Worm (Caenorhabditis elegans) whole organism, L1 larva: ENCODE results near the gene C31C9.9.

Source experiments
- C04F5.9 ChIP-seq: sonication (generic microtip); optimal IDR thresholded peaks from 2 replicates; lab custom pipeline; 2016; ENCODE audit warnings: missing genetic modification characterization, missing compliant biosample characterization
- C16A3.4 ChIP-seq: fragments of 150-350 bp; optimal IDR thresholded peaks from 2 replicates; lab custom pipeline; 2014; ENCODE audit warnings: missing biosample characterization, missing genetic modification characterization
- C34B4.2 ChIP-seq: sonication (generic microtip); optimal IDR thresholded peaks from 2 replicates; lab custom pipeline; 2017; ENCODE audit warnings: mild to moderate bottlenecking, missing genetic modification characterization, missing compliant biosample characterization
- ama-1 ChIP-seq: fragments of 150-350 bp; optimal IDR thresholded peaks from 2 replicates; lab custom pipeline; 2014
- blmp-1 ChIP-seq: fragments of 150-350 bp; optimal IDR thresholded peaks from 2 replicates; lab custom pipeline; 2014; ENCODE audit warnings: missing biosample characterization, missing genetic modification characterization
- ceh-8 ChIP-seq: fragments of 200-800 bp; sonication (Bioruptor generic); optimal IDR thresholded peaks from 2 replicates; lab custom pipeline; 2018; ENCODE audit warnings: mild to moderate bottlenecking, missing genetic modification characterization, moderate library complexity, missing compliant biosample characterization
- ceh-82 ChIP-seq, 3 experiments: fragments of 150-350 bp in 1 of 3; sonication (generic microtip) in 2 of 3; optimal IDR thresholded peaks; 2 replicates each; lab custom pipeline; 2014 to 2017; ENCODE audit warnings: missing biosample characterization in 3 of 3, missing genetic modification characterization in 3 of 3
- ceh-90 ChIP-seq: sonication (generic microtip); optimal IDR thresholded peaks from 2 replicates; lab custom pipeline; 2016; ENCODE audit warnings: missing genetic modification characterization, missing compliant biosample characterization
- ces-1 ChIP-seq: fragments of 150-350 bp; optimal IDR thresholded peaks from 2 replicates; lab custom pipeline; 2014; ENCODE audit warnings: missing biosample characterization, missing genetic modification reagents, missing genetic modification characterization
- efl-1 ChIP-seq, 4 experiments: fragments of 150-350 bp; optimal IDR thresholded peaks in 3 of 4; peaks in 1 of 4; 1 replicate in 1 of 4; 2 replicates in 3 of 4; lab custom pipeline; 2014; ENCODE audit warnings: missing biosample characterization in 2 of 4, missing genetic modification characterization in 2 of 4, missing genetic modification reagents in 2 of 4
- egl-27 ChIP-seq, 2 experiments: fragments of 150-350 bp in 1 of 2; sonication (generic microtip); optimal IDR thresholded peaks; 3 replicates each; lab custom pipeline; 2017 to 2018; ENCODE audit warnings: missing biosample characterization in 2 of 2, missing genetic modification characterization in 2 of 2, missing genetic modification reagents in 2 of 2
- elt-2 ChIP-seq: sonication (generic microtip); optimal IDR thresholded peaks from 2 replicates; lab custom pipeline; 2016; ENCODE audit warnings: missing genetic modification characterization, mild to moderate bottlenecking, inconsistent platforms, missing compliant biosample characterization, missing genetic modification reagents
- elt-3 ChIP-seq, 6 experiments: fragments of 150-350 bp in 1 of 6; sonication (generic microtip); optimal IDR thresholded peaks; 2 replicates each; lab custom pipeline; 2017 to 2018; ENCODE audit warnings: missing biosample characterization in 6 of 6, missing genetic modification characterization in 6 of 6, inconsistent platforms in 1 of 6
- fkh-8 ChIP-seq: sonication (generic microtip); optimal IDR thresholded peaks from 2 replicates; lab custom pipeline; 2016; ENCODE audit warnings: mild to moderate bottlenecking, missing genetic modification characterization, missing compliant biosample characterization
- hlh-4 ChIP-seq: sonication (generic microtip); optimal IDR thresholded peaks from 2 replicates; lab custom pipeline; 2016; ENCODE audit warnings: mild to moderate bottlenecking, missing genetic modification characterization, missing compliant biosample characterization
- isw-1 ChIP-seq: fragments of 200-800 bp; sonication (Bioruptor generic); IDR thresholded peaks from 2 replicates; pipeline ENCODE4 v1.3.6; 2022; ENCODE audit warnings: missing genetic modification characterization, missing compliant biosample characterization
- lin-14 ChIP-seq: fragments of 200-800 bp; sonication (Bioruptor generic); optimal IDR thresholded peaks from 2 replicates; lab custom pipeline; 2018; ENCODE audit warnings: mild to moderate bottlenecking, missing genetic modification characterization, moderate library complexity, missing compliant biosample characterization
- lin-35 ChIP-seq, 2 experiments: fragments of 150-350 bp; optimal IDR thresholded peaks; 2 replicates each; lab custom pipeline; 2014; ENCODE audit warnings: missing biosample characterization in 2 of 2, missing genetic modification characterization in 2 of 2, missing genetic modification reagents in 2 of 2
- lir-3 ChIP-seq: sonication (generic microtip); optimal IDR thresholded peaks from 2 replicates; lab custom pipeline; 2016; ENCODE audit warnings: mild to moderate bottlenecking, missing genetic modification characterization, moderate library complexity, missing compliant biosample characterization; ENCODE audit not compliant: poor library complexity
- lsy-2 ChIP-seq, 2 experiments: fragments of 150-350 bp; optimal IDR thresholded peaks; 2 replicates each; lab custom pipeline; 2014; ENCODE audit warnings: missing biosample characterization in 2 of 2, missing genetic modification characterization in 2 of 2
- mab-9 ChIP-seq: fragments of 200-800 bp; sonication (Bioruptor generic); IDR thresholded peaks from 2 replicates; pipeline ENCODE4 v1.3.6; 2022; ENCODE audit warnings: missing genetic modification reagents, missing genetic modification characterization, missing compliant biosample characterization
- mdl-1 ChIP-seq, 2 experiments: fragments of 150-350 bp; optimal IDR thresholded peaks; 2 replicates each; lab custom pipeline; 2014 to 2017; ENCODE audit warnings: missing biosample characterization in 2 of 2, missing genetic modification characterization in 2 of 2, inconsistent platforms in 1 of 2
- mep-1 ChIP-seq: fragments of 150-350 bp; optimal IDR thresholded peaks from 2 replicates; lab custom pipeline; 2014; ENCODE audit warnings: missing biosample characterization, missing genetic modification characterization
- nhr-11 ChIP-seq: fragments of 150-350 bp; optimal IDR thresholded peaks from 2 replicates; lab custom pipeline; 2014; ENCODE audit warnings: missing biosample characterization, missing genetic modification characterization
- nhr-12 ChIP-seq: sonication (generic microtip); optimal IDR thresholded peaks from 2 replicates; lab custom pipeline; 2017; ENCODE audit warnings: missing biosample characterization, missing genetic modification characterization
- nhr-19 ChIP-seq: fragments of 200-800 bp; sonication (Bioruptor generic); conservative IDR thresholded peaks from 2 replicates; pipeline ENCODE4 v1.3.6; 2022; ENCODE audit warnings: missing genetic modification characterization, missing compliant biosample characterization
- nhr-20 ChIP-seq: sonication (generic microtip); optimal IDR thresholded peaks from 2 replicates; lab custom pipeline; 2016; ENCODE audit warnings: mild to moderate bottlenecking, missing genetic modification characterization, missing compliant biosample characterization
- nhr-237 ChIP-seq: fragments of 150-350 bp; optimal IDR thresholded peaks from 2 replicates; lab custom pipeline; 2014; ENCODE audit warnings: missing biosample characterization, missing genetic modification characterization
- nhr-28 ChIP-seq: fragments of 150-350 bp; optimal IDR thresholded peaks from 2 replicates; lab custom pipeline; 2014; ENCODE audit warnings: missing biosample characterization, missing genetic modification characterization
- nhr-47 ChIP-seq: sonication (generic microtip); optimal IDR thresholded peaks from 2 replicates; lab custom pipeline; 2016; ENCODE audit warnings: mild to moderate bottlenecking, missing genetic modification characterization, moderate library complexity, missing compliant biosample characterization
- nhr-77 ChIP-seq: fragments of 150-350 bp; optimal IDR thresholded peaks from 2 replicates; lab custom pipeline; 2014; ENCODE audit warnings: missing biosample characterization, missing genetic modification characterization
- nhr-85 ChIP-seq: sonication (generic microtip); peaks from one replicate; lab custom pipeline; 2016; ENCODE audit warnings: missing genetic modification characterization, inconsistent platforms, missing compliant biosample characterization
- nhr-90 ChIP-seq: sonication (generic microtip); optimal IDR thresholded peaks from 2 replicates; lab custom pipeline; 2016; ENCODE audit warnings: mild to moderate bottlenecking, missing genetic modification characterization, missing compliant biosample characterization; ENCODE audit not compliant: poor library complexity
- pax-3 ChIP-seq: fragments of 200-800 bp; sonication (Bioruptor generic); optimal IDR thresholded peaks from 2 replicates; lab custom pipeline; 2018; ENCODE audit warnings: mild to moderate bottlenecking, missing genetic modification characterization, moderate library complexity, missing compliant biosample characterization
- pqm-1 ChIP-seq: sonication (generic microtip); optimal IDR thresholded peaks from 3 replicates; lab custom pipeline; 2017; ENCODE audit warnings: missing biosample characterization, missing genetic modification characterization
- snpc-4 ChIP-seq: fragments of 150-350 bp; optimal IDR thresholded peaks from 2 replicates; lab custom pipeline; 2014; ENCODE audit warnings: missing biosample characterization, missing genetic modification characterization
- snu-23 ChIP-seq: sonication (generic microtip); optimal IDR thresholded peaks from 2 replicates; lab custom pipeline; 2016; ENCODE audit warnings: missing genetic modification characterization, missing compliant biosample characterization
- sup-37 ChIP-seq: fragments of 200-800 bp; sonication (Bioruptor generic); optimal IDR thresholded peaks from 2 replicates; lab custom pipeline; 2018; ENCODE audit warnings: mild to moderate bottlenecking, missing genetic modification characterization, missing compliant biosample characterization
- tbx-2 ChIP-seq: sonication (generic microtip); optimal IDR thresholded peaks from 2 replicates; lab custom pipeline; 2016; ENCODE audit warnings: missing genetic modification characterization, missing compliant biosample characterization
- unc-130 ChIP-seq: fragments of 150-350 bp; optimal IDR thresholded peaks from 2 replicates; lab custom pipeline; 2017; ENCODE audit warnings: missing biosample characterization, missing genetic modification characterization, inconsistent platforms
- unc-98 ChIP-seq: fragments of 200-800 bp; sonication (Bioruptor generic); IDR thresholded peaks from 2 replicates; pipeline ENCODE4 v1.3.6; 2022; ENCODE audit warnings: missing genetic modification characterization, missing compliant biosample characterization
- vab-15 ChIP-seq: sonication (generic microtip); optimal IDR thresholded peaks from 2 replicates; lab custom pipeline; 2017; ENCODE audit warnings: missing genotype, mild to moderate bottlenecking, missing genetic modification characterization, missing compliant biosample characterization
- xbp-1 ChIP-seq: sonication (generic microtip); optimal IDR thresholded peaks from 2 replicates; lab custom pipeline; 2016; ENCODE audit warnings: missing genetic modification characterization, missing compliant biosample characterization
- zag-1 ChIP-seq: fragments of 150-350 bp; optimal IDR thresholded peaks from 2 replicates; lab custom pipeline; 2014; ENCODE audit warnings: missing biosample characterization, missing genetic modification characterization
- zip-4 ChIP-seq: fragments of 200-800 bp; sonication (Bioruptor generic); optimal IDR thresholded peaks from 2 replicates; lab custom pipeline; 2018; ENCODE audit warnings: mild to moderate bottlenecking, missing genetic modification characterization, moderate library complexity, missing compliant biosample characterization
- ztf-4 ChIP-seq: fragments of 150-350 bp; optimal IDR thresholded peaks from 2 replicates; lab custom pipeline; 2014; ENCODE audit warnings: missing biosample characterization, missing genetic modification characterization

Gene C31C9.9

DNA sequence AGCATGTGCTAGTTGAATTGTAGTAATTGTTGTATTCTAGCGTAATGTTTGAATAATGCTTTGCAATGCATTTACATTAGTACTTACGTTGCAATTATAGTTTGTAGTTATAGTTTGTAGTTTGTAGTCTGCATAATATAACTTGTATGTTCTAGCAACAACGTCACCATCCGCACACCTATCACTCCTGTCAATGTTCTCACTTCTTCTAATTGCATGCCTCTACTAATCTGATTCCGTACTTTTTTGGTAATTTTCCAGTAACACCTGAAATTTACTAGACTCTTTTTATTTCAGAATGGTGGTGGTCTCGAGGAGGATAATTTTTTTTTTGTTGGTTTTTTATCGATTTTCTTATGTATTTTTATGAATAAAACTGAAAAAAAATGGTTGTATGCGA, 18.2 kb upstream of the C31C9.9 start:
- TF ChIP-seq nhr-12 (tag; lab: Kevin White, UChicago) (no peak), ces-1 (GFP tag; lab: Kevin White, UChicago) (no peak), mab-9 (GFP tag; lab: Robert Waterston, UW) (no peak), pax-3 (tag; lab: Kevin White, UChicago) (no peak), snpc-4 (tag; lab: Kevin White, UChicago) (no peak), vab-15 (tag; lab: Kevin White, UChicago) (no peak), egl-27 (tag; optimal IDR thresholded peaks at IDR 0.05; lab: Kevin White, UChicago) (no peak), elt-2 (tag; lab: Kevin White, UChicago) (no peak), ama-1 (lab: Kevin White, UChicago) (no peak), ztf-4 (tag; lab: Kevin White, UChicago) (no peak), nhr-11 (tag; lab: Kevin White, UChicago) (no peak), snu-23 (GFP tag; lab: Kevin White, UChicago) (no peak), C34B4.2 (tag; lab: Kevin White, UChicago) (no peak), lin-35 (GFP tag; optimal IDR thresholded peaks at IDR 0.05; lab: Kevin White, UChicago) (no peak), pqm-1 (no peak), C04F5.9 (tag; lab: Kevin White, UChicago) (no peak), nhr-28 (tag; lab: Kevin White, UChicago) (no peak), zag-1 (tag; lab: Kevin White, UChicago) (no peak), xbp-1 (tag; lab: Kevin White, UChicago) (no peak)

- no peak for TF ChIP-seq ceh-82 (tag; optimal IDR thresholded peaks at IDR 0.05; lab: Kevin White, UChicago)
- no peak for TF ChIP-seq unc-98 (GFP tag; lab: Robert Waterston, UW)
- no peak for TF ChIP-seq isw-1 (GFP tag; lab: Robert Waterston, UW)
- TF ChIP-seq C04F5.9 (tag; lab: Kevin White, UChicago): no peak
- no peak for TF ChIP-seq ceh-8 (GFP tag; lab: Kevin White, UChicago)
- TF ChIP-seq nhr-237: no peak
- TF ChIP-seq mdl-1 (tag; optimal IDR thresholded peaks at IDR 0.05; lab: Kevin White, UChicago): no peak
- TF ChIP-seq ceh-90: no peak
- TF ChIP-seq lsy-2 (tag; optimal IDR thresholded peaks at IDR 0.05; lab: Kevin White, UChicago): no peak
- TF ChIP-seq unc-130 (tag; lab: Kevin White, UChicago): no peak
- no peak for TF ChIP-seq nhr-47
- no peak for TF ChIP-seq lir-3 (tag; lab: Kevin White, UChicago)
Measured at ce11 chrII:13637464-13637863, 17.4 kb upstream of the C31C9.9 start.

DNA sequence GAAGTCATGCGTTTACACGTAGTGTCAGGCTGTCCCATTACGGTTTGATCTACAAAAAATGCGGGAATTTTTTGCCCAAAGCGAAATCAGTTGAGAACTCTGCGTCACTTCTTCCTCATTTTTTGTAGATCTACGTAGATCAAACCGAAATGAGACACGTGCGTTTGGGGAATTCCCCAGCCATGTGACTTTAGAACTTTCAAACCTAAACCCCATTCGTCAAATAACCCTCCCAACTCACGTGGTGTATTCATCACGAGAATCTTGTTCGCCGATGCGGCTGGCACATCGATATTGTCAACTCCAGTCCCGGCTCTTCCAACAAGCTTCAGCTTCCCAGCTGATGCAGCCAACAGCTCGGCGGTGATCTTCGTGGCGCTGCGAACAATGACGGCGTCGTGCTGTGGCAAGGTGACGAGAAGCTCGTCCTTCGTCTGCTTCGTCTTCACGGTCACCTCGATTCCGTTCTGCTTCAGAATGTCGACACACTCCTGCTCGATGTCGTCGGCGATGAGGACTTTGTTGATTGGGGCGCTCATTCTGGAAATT, 16.8 kb upstream of the C31C9.9 start, which contains the start of gene phdh-1:
Gene phdh-1 (minus strand): TSS at position 540 of the 549 bp plus-strand sequence.
- TF ChIP-seq sup-37 (GFP tag; lab: Kevin White, UChicago): no peak
- peak; percentile 78 for TF ChIP-seq nhr-85
- TF ChIP-seq fkh-8 (tag; lab: Kevin White, UChicago): no peak
- TF ChIP-seq efl-1 (optimal IDR thresholded peaks at IDR 0.05; lab: Kevin White, UChicago): no peak
- TF ChIP-seq efl-1 (GFP tag; optimal IDR thresholded peaks at IDR 0.05 in 1 of 2; lab: Kevin White, UChicago): peak in 1 of 2 experiments; percentile 69
- peak in 1 of 2 experiments; percentile 44 for TF ChIP-seq lin-35 (GFP tag; optimal IDR thresholded peaks at IDR 0.05; lab: Kevin White, UChicago)
- TF ChIP-seq nhr-19 (GFP tag; lab: Robert Waterston, UW): 0 out of 2 replicates have a peak, but pooled peaks have one; percentile 35
- no peak for TF ChIP-seq zip-4 (GFP tag; lab: Kevin White, UChicago)
- TF ChIP-seq, all 84 proteins: peak for 4

DNA sequence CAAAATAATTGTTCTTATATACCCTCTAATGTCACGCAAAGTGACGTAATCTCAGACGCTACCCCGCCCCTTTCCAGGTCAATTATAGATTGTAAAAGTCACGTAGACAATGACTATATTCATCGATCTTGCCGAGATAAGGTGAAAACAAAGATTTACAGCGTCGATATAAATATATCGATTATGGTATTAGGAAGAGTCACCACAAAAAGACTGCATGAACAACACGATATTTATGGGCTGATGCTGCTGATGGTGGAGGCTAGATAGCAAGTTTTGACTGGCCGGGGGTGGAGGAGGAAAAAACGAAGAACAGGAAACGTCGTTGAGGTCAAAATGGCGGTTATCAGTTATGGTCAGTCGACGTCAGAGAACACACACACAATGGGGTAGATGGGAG, 16.2 kb upstream of the C31C9.9 start:
- no peak for TF ChIP-seq tbx-2
- peak in 2 of 6 experiments; percentile 19 to 32 for TF ChIP-seq elt-3 (tag; optimal IDR thresholded peaks at IDR 0.05; lab: Kevin White, UChicago)
- no peak for TF ChIP-seq unc-98 (GFP tag; lab: Robert Waterston, UW)
- peak; percentile 81 for TF ChIP-seq nhr-85
- peak; percentile 59 for TF ChIP-seq nhr-19 (GFP tag; lab: Robert Waterston, UW)
- TF ChIP-seq blmp-1 (tag; lab: Kevin White, UChicago): peak; percentile 72
- TF ChIP-seq hlh-4: no peak
- TF ChIP-seq snu-23 (GFP tag; lab: Kevin White, UChicago): peak; percentile 33
- TF ChIP-seq mep-1 (tag; lab: Kevin White, UChicago): no peak
- TF ChIP-seq C16A3.4 (tag; lab: Kevin White, UChicago): peak; percentile 30
- TF ChIP-seq nhr-12 (tag; lab: Kevin White, UChicago): no peak
- TF ChIP-seq ces-1 (GFP tag; lab: Kevin White, UChicago): no peak
- peak in 1 of 2 experiments; percentile 20 for TF ChIP-seq mdl-1 (tag; optimal IDR thresholded peaks at IDR 0.05; lab: Kevin White, UChicago)
- TF ChIP-seq elt-2 (tag; lab: Kevin White, UChicago): peak; percentile 48
- peak; percentile 69 for TF ChIP-seq nhr-20
- peak; percentile 10 for TF ChIP-seq nhr-77 (tag; lab: Kevin White, UChicago)
- peak; percentile 48 for TF ChIP-seq lin-14 (GFP tag; lab: Kevin White, UChicago)
- TF ChIP-seq nhr-90 (tag; lab: Kevin White, UChicago): peak; percentile 56
